Fruit fly (Drosophila melanogaster): Measurements from ENCODE around the gene pon.
A peak's percentile ranks its signal among the peaks of the same experiment; 100 is the strongest.

pon gene

DNA sequence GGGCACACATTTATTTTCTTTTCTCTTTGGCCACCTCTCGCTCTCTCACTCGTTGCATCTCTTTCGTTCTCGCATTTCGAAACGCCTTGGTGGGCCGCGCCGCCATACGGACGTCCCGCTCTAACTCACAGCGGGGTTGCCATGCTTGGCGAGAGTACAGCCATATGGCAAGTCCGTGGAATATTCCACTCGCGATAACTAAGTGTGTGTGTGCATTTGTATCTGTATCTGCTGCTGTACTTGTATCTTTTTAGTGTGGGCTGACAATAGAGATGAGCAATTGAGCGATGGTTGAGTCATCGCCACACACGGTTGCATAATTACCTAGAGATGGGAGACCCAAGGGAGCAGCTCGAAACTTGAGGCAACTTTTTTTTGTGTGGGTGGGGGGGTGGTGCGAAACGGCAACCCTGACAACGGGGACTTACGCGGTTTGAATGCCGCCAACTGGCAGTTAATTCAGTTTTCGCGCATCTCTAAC is 48.4 kb downstream of the pon start (continued):
- peak; percentile 92 for TF ChIP-seq row (GFP tag; IDR thresholded peaks at IDR 0.05)
- TF ChIP-seq prd (optimal IDR thresholded peaks at IDR 0.05): no peak
- TF ChIP-seq prd (GFP tag; IDR thresholded peaks at IDR 0.05): peak; percentile 93
- peak; percentile 86 for TF ChIP-seq CG4404 (GFP tag; IDR thresholded peaks at IDR 0.05)
- TF ChIP-seq CG7745 (tag; optimal IDR thresholded peaks at IDR 0.05): no peak
- TF ChIP-seq slbo (GFP tag; IDR thresholded peaks at IDR 0.05): peak; percentile 96
- TF ChIP-seq ase (GFP tag; IDR thresholded peaks at IDR 0.05): peak; percentile 81
- TF ChIP-seq CG17829 (tag; optimal IDR thresholded peaks at IDR 0.05): peak; percentile 77
- TF ChIP-seq sna (GFP tag; IDR thresholded peaks at IDR 0.05; ENCODE audit: partially characterized antibody): peak; percentile 68
- peak; percentile 92 for TF ChIP-seq Atf6 (GFP tag; IDR thresholded peaks at IDR 0.05)
- TF ChIP-seq Dip3 (GFP tag; optimal IDR thresholded peaks at IDR 0.05): peak; percentile 83
- peak; percentile 78 for TF ChIP-seq CG18619 (GFP tag; optimal IDR thresholded peaks at IDR 0.05)
- TF ChIP-seq Rx (GFP tag; IDR thresholded peaks at IDR 0.05): peak; percentile 79
- peak; percentile 82 for TF ChIP-seq CG6272 (GFP tag; IDR thresholded peaks at IDR 0.05)
- peak; percentile 73 for TF ChIP-seq pnt (GFP tag; optimal IDR thresholded peaks at IDR 0.05)
- peak; percentile 88 for TF ChIP-seq CG12155 (GFP tag; optimal IDR thresholded peaks at IDR 0.05)
- no peak for TF ChIP-seq Dip2 (GFP tag; IDR thresholded peaks at IDR 0.05)
- TF ChIP-seq CG8089 (GFP tag; optimal IDR thresholded peaks at IDR 0.05): peak; percentile 65
- TF ChIP-seq CG6689 (GFP tag; IDR thresholded peaks at IDR 0.05): peak; percentile 86
- peak; percentile 88 for TF ChIP-seq CG14050 (GFP tag; IDR thresholded peaks at IDR 0.05)
- peak; percentile 34 for TF ChIP-seq ATbp (GFP tag; optimal IDR thresholded peaks at IDR 0.05)
- peak; percentile 82 for TF ChIP-seq CG7987 (GFP tag; optimal IDR thresholded peaks at IDR 0.05)
- peak; percentile 56; the same call in 1 of the 2 replicates for TF ChIP-seq Gsc (GFP tag; IDR thresholded peaks at IDR 0.05)
- TF ChIP-seq ems (GFP tag; optimal IDR thresholded peaks at IDR 0.05): peak; percentile 73
- peak in 1 of 3 experiments; percentile 33 for TF ChIP-seq lola (GFP tag; optimal IDR thresholded peaks at IDR 0.05)
- peak; percentile 78 for TF ChIP-seq pho (GFP tag; optimal IDR thresholded peaks at IDR 0.05)
- TF ChIP-seq jumu (GFP tag; optimal IDR thresholded peaks at IDR 0.05): peak; percentile 87
- peak; percentile 39 for TF ChIP-seq CG6654 (GFP tag; optimal IDR thresholded peaks at IDR 0.05)
- peak in 1 of 2 experiments; percentile 62 for TF ChIP-seq bsh (GFP tag; optimal IDR thresholded peaks at IDR 0.05)
- peak; percentile 76 for TF ChIP-seq maf-S (GFP tag; optimal IDR thresholded peaks at IDR 0.05)
- peak; percentile 68 for TF ChIP-seq trem (tag; optimal IDR thresholded peaks at IDR 0.05)
- TF ChIP-seq zf30C (GFP tag; optimal IDR thresholded peaks at IDR 0.05): peak; percentile 52
- TF ChIP-seq CG1792 (GFP tag; optimal IDR thresholded peaks at IDR 0.05): peak; percentile 69
- TF ChIP-seq D19B (GFP tag; optimal IDR thresholded peaks at IDR 0.05): peak; percentile 41
- TF ChIP-seq CG11560 (tag; IDR thresholded peaks at IDR 0.05): peak; percentile 78
- TF ChIP-seq grn (GFP tag; optimal IDR thresholded peaks at IDR 0.05): peak; percentile 39
- peak; percentile 74 for TF ChIP-seq Fer2 (tag; optimal IDR thresholded peaks at IDR 0.05)
- TF ChIP-seq sens (GFP tag): peak; percentile 95
- TF ChIP-seq Lim3 (GFP tag; IDR thresholded peaks at IDR 0.05): peak; percentile 66
- peak; percentile 86 for TF ChIP-seq bowl (GFP tag; IDR thresholded peaks at IDR 0.05)
- TF ChIP-seq Hr39 (optimal IDR thresholded peaks at IDR 0.05): no peak
- TF ChIP-seq Antp (GFP tag; optimal IDR thresholded peaks at IDR 0.05): peak; percentile 92
- peak; percentile 69 for TF ChIP-seq Camta (GFP tag; optimal IDR thresholded peaks at IDR 0.05)
- TF ChIP-seq CG12104 (GFP tag; optimal IDR thresholded peaks at IDR 0.05): peak; percentile 70
- TF ChIP-seq CG2199 (GFP tag; IDR thresholded peaks at IDR 0.05): 0 out of 3 replicates have a peak, but pooled peaks have one; percentile 56
- peak; percentile 20 for TF ChIP-seq ac (GFP tag; optimal IDR thresholded peaks at IDR 0.05)
- TF ChIP-seq Meics (GFP tag; optimal IDR thresholded peaks at IDR 0.05): peak; percentile 84
- peak; percentile 91 for TF ChIP-seq CoRest (tag; optimal IDR thresholded peaks at IDR 0.05)
- TF ChIP-seq CG15479 (GFP tag; optimal IDR thresholded peaks at IDR 0.05): peak; percentile 81
- TF ChIP-seq hbn (GFP tag; IDR thresholded peaks at IDR 0.05; ENCODE audit: partially characterized antibody): peak; percentile 68
- TF ChIP-seq Sin3A (optimal IDR thresholded peaks at IDR 0.05): peak; percentile 76
- peak; percentile 72 for TF ChIP-seq cwo (GFP tag; optimal IDR thresholded peaks at IDR 0.05)

All from whole organism, embryonic.